Worm (Caenorhabditis elegans): ENCODE measurements around the gene fbxa-221.
A peak's percentile ranks its signal among the peaks of the same experiment; 100 is the strongest.
"Not testable (repeated sequence)": the region's sequence is repeated elsewhere in the genome, so short reads cannot be mapped to it uniquely, and the experiment has no call there.

Gene fbxa-221

ce11 chrX:119363-119762 is 4.9 kb downstream of the fbxa-221 start, which contains the start of gene fbxa-16:
fbxa-16 (plus strand) TSS chrX:119663.
- TF ChIP-seq hlh-13 (GFP tag; optimal IDR thresholded peaks at IDR 0.05); hlh-15 (tag; optimal IDR thresholded peaks at IDR 0.05); nhr-11 (tag; optimal IDR thresholded peaks at IDR 0.05): not testable (repeated sequence)

ce11 chrX:141149-141548 is 26.6 kb downstream of the fbxa-221 start, which contains the start of gene Y73B3A.8:
Y73B3A.8 (minus strand) TSS chrX:141249.
- TF ChIP-seq elt-4 (tag; optimal IDR thresholded peaks at IDR 0.05), result no peak
- TF ChIP-seq sdc-2 (tag; optimal IDR thresholded peaks at IDR 0.05), result no peak
- no peak for TF ChIP-seq ceh-48 (tag; optimal IDR thresholded peaks at IDR 0.05)
- no peak for TF ChIP-seq hlh-15 (tag; optimal IDR thresholded peaks at IDR 0.05)
- no peak for TF ChIP-seq ttx-3 (tag; optimal IDR thresholded peaks at IDR 0.05)
- no peak for TF ChIP-seq gmeb-2 (tag; optimal IDR thresholded peaks at IDR 0.05)
- no peak for TF ChIP-seq ref-2 (tag; optimal IDR thresholded peaks at IDR 0.05)
- no peak for TF ChIP-seq pat-9 (tag; optimal IDR thresholded peaks at IDR 0.05)
- TF ChIP-seq syd-9 (tag; optimal IDR thresholded peaks at IDR 0.05), result no peak
- no peak for TF ChIP-seq pha-2 (tag; optimal IDR thresholded peaks at IDR 0.05)
- TF ChIP-seq unc-55 (GFP tag; optimal IDR thresholded peaks at IDR 0.05), result no peak

- TF ChIP-seq hlh-6 (tag; optimal IDR thresholded peaks at IDR 0.05) (no peak), ceh-18 (tag; optimal IDR thresholded peaks at IDR 0.05) (peak; percentile 95)
These were observed 32.3 kb downstream of the fbxa-221 start for ce11 chrX:146832-147231.

ce11 chrX:147824-148223 is 33.3 kb downstream of the fbxa-221 start, which contains the start of gene Y73B3A.11:
Y73B3A.11 (plus strand) TSS chrX:148124.
- TF ChIP-seq ceh-9 (tag; optimal IDR thresholded peaks at IDR 0.05) (no peak), nhr-232 (tag; optimal IDR thresholded peaks at IDR 0.05) (no peak), ceh-48 (tag; optimal IDR thresholded peaks at IDR 0.05) (no peak), C08G9.2 (tag; optimal IDR thresholded peaks at IDR 0.05) (no peak), lin-11 (tag; optimal IDR thresholded peaks at IDR 0.05) (no peak), dve-1 (tag; optimal IDR thresholded peaks at IDR 0.05) (no peak), rnt-1 (tag; optimal IDR thresholded peaks at IDR 0.05) (no peak), ceh-24 (tag; optimal IDR thresholded peaks at IDR 0.05) (no peak), ztf-16 (tag; optimal IDR thresholded peaks at IDR 0.05) (no peak), gmeb-2 (tag; optimal IDR thresholded peaks at IDR 0.05) (no peak), dmd-4 (tag; optimal IDR thresholded peaks at IDR 0.05; ENCODE audit: borderline replicate concordance) (no peak), nhr-11 (tag; optimal IDR thresholded peaks at IDR 0.05) (no peak), hlh-30 (tag; optimal IDR thresholded peaks at IDR 0.05; ENCODE audit: insufficient read depth) (no peak), hlh-15 (tag; optimal IDR thresholded peaks at IDR 0.05) (no peak), ceh-45 (GFP tag; IDR thresholded peaks at IDR 0.05) (no peak), K09A11.1 (tag; optimal IDR thresholded peaks at IDR 0.05; ENCODE audit: insufficient read depth) (no peak), eyg-1 (tag; optimal IDR thresholded peaks at IDR 0.05) (no peak), tbx-7 (tag; optimal IDR thresholded peaks at IDR 0.05) (no peak), ets-4 (tag; optimal IDR thresholded peaks at IDR 0.05) (no peak), elt-2 (tag; optimal IDR thresholded peaks at IDR 0.05) (no peak)

- TF ChIP-seq sdc-2, ceh-31, fax-1 (tag; optimal IDR thresholded peaks at IDR 0.05): not testable (repeated sequence)
These were observed 48.5 kb downstream of the fbxa-221 start, which contains the start of gene tmed-12 for ce11 chrX:163034-163433. tmed-12 (minus strand) TSS chrX:163134.

Data from whole organism, late embryonic.